Worm (Caenorhabditis elegans): ENCODE data around the gene fipp-1.

The fipp-1 gene

ce11 chrV:4387916-4388315 lies 16.3 kb downstream of the fipp-1 start:
- TF ChIP-seq C04F5.9 (tag; optimal IDR thresholded peaks at IDR 0.05), result no peak
- no peak for TF ChIP-seq nhr-47 (tag; optimal IDR thresholded peaks at IDR 0.05)
- TF ChIP-seq tlp-1 (tag; optimal IDR thresholded peaks at IDR 0.05), result no peak

- TF ChIP-seq vab-15 (tag; optimal IDR thresholded peaks at IDR 0.05), result no peak
- TF ChIP-seq swsn-7 (tag; optimal IDR thresholded peaks at IDR 0.05), result no peak
- no peak for TF ChIP-seq ztf-11 (tag; optimal IDR thresholded peaks at IDR 0.05)
- TF ChIP-seq ceh-8 (GFP tag; optimal IDR thresholded peaks at IDR 0.05), result no peak
- no peak for TF ChIP-seq tlp-1 (tag; optimal IDR thresholded peaks at IDR 0.05)
- TF ChIP-seq dpl-1 (GFP tag; optimal IDR thresholded peaks at IDR 0.05), result no peak
- TF ChIP-seq nhr-76 (tag; optimal IDR thresholded peaks at IDR 0.05), result no peak
- TF ChIP-seq mef-2 (tag; optimal IDR thresholded peaks at IDR 0.05), result no peak
- no peak for TF ChIP-seq ama-1 (optimal IDR thresholded peaks at IDR 0.05)
- TF ChIP-seq fkh-10 (GFP tag; optimal IDR thresholded peaks at IDR 0.05), result no peak
- no peak for TF ChIP-seq nhr-28 (tag; optimal IDR thresholded peaks at IDR 0.05)
- TF ChIP-seq sptf-1 (tag; optimal IDR thresholded peaks at IDR 0.05), result no peak
- TF ChIP-seq unc-30 (tag; optimal IDR thresholded peaks at IDR 0.05), result no peak
- TF ChIP-seq egl-13 (tag; optimal IDR thresholded peaks at IDR 0.05), result no peak
- TF ChIP-seq nhr-77 (tag; optimal IDR thresholded peaks at IDR 0.05), result no peak
- TF ChIP-seq egl-27 (tag; optimal IDR thresholded peaks at IDR 0.05), result no peak
Measured at ce11 chrV:4396257-4396656, 24.6 kb downstream of the fipp-1 start, which contains the start of gene F13A2.3. TSS of gene F13A2.3 (minus strand) at chrV:4396357.

- TF ChIP-seq zag-1 (tag; optimal IDR thresholded peaks at IDR 0.05) (no peak), aha-1 (tag; optimal IDR thresholded peaks at IDR 0.05) (no peak), lir-3 (tag; optimal IDR thresholded peaks at IDR 0.05; ENCODE audit: poor library complexity) (no peak), mdl-1 (tag; optimal IDR thresholded peaks at IDR 0.05) (no peak), sox-4 (tag; optimal IDR thresholded peaks at IDR 0.05) (no peak), nhr-20 (tag; optimal IDR thresholded peaks at IDR 0.05) (no peak), efl-1 (optimal IDR thresholded peaks at IDR 0.05) (no peak), efl-1 (GFP tag; optimal IDR thresholded peaks at IDR 0.05 in 1 of 2) (peak in 1 of 2 experiments; percentile 50)
Measured at ce11 chrV:4398127-4398526, 26.5 kb downstream of the fipp-1 start.

DNA sequence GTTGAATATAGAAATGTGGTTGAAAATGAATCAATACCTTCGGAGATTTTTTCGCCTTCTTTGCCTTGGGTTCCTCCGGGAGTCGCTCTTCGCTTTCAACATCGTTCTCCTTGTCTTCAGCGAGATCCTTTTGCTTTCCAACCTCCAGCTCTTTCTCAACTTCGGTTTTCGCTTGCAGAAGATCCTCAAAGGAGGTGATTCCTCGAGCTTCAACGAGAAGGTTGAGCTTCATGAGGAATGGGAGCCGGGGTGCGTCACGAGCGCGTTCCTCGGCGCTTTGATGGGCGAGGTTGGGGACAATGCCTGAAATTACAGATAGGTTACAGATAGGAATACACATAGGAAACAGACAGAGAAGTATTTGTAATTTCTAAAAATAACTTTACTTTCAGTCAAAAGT lies 27.3 kb downstream of the fipp-1 start:
- no peak for TF ChIP-seq tlp-1 (tag; optimal IDR thresholded peaks at IDR 0.05)
- TF ChIP-seq efl-1 (optimal IDR thresholded peaks at IDR 0.05), result no peak
- peak in 1 of 2 experiments; percentile 38 for TF ChIP-seq efl-1 (GFP tag; optimal IDR thresholded peaks at IDR 0.05 in 1 of 2)

DNA sequence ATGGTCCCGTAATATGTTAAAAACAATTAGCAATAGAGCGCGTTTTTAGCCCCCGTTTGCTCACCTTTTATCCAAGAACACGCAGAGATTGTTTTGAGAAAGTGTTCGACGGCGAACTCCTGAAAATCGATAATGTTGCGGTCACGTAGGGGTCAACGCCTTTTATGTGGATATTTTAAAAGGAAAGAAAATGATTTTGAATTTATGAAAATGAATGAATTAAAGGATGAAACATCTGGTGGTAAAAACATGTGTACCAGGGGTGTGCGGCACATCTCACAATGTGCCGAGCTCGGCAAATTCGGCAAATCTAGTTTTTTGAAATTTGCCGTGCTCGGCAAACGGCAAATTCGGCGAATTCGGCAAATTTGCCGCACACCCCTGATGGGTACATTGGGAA lies 28.5 kb downstream of the fipp-1 start, which contains the start of gene F13A2.4:
TSS of gene F13A2.4 (minus strand) at position 101 of the 400 bp plus-strand sequence.
- TF ChIP-seq C34B4.2 (tag; optimal IDR thresholded peaks at IDR 0.05) (no peak), irx-1 (tag; optimal IDR thresholded peaks at IDR 0.05) (no peak), isw-1 (GFP tag; IDR thresholded peaks at IDR 0.05) (no peak), efl-3 (GFP tag; optimal IDR thresholded peaks at IDR 0.05) (no peak), jun-1 (tag; optimal IDR thresholded peaks at IDR 0.05) (no peak)

DNA sequence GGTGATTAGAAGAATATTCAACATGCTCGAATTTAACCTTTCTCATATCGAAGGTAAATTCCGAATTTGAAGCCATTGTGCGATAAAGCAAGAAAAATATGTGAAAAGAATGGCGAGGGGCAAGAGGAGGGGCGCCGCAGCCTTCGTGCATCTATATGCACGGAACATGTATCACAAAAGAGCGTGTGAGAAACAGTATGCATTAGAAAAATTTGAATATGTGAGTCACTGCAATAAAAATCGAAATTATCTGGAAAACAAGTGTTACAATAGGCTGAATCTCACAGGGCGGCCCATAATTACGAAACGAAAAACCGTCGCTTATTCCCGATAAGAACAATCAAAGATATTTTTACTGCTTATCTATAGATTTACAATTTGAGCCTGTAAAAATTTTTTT lies 30.3 kb downstream of the fipp-1 start, which contains the start of gene F13A2.5:
TSS of gene F13A2.5 (minus strand) at position 101 of the 400 bp plus-strand sequence.
- no peak for TF ChIP-seq nhr-77 (tag; optimal IDR thresholded peaks at IDR 0.05)
- no peak for TF ChIP-seq nhr-71 (tag; optimal IDR thresholded peaks at IDR 0.05)
- no peak for TF ChIP-seq pqm-1 (tag; optimal IDR thresholded peaks at IDR 0.05)
- no peak for TF ChIP-seq efl-1 (optimal IDR thresholded peaks at IDR 0.05)
- no peak for TF ChIP-seq efl-1 (GFP tag; optimal IDR thresholded peaks at IDR 0.05 in 1 of 2)
- TF ChIP-seq isw-1 (GFP tag; IDR thresholded peaks at IDR 0.05), result no peak
